Fruit fly (Drosophila melanogaster): ENCODE measurements around the gene Gip.

DNA sequence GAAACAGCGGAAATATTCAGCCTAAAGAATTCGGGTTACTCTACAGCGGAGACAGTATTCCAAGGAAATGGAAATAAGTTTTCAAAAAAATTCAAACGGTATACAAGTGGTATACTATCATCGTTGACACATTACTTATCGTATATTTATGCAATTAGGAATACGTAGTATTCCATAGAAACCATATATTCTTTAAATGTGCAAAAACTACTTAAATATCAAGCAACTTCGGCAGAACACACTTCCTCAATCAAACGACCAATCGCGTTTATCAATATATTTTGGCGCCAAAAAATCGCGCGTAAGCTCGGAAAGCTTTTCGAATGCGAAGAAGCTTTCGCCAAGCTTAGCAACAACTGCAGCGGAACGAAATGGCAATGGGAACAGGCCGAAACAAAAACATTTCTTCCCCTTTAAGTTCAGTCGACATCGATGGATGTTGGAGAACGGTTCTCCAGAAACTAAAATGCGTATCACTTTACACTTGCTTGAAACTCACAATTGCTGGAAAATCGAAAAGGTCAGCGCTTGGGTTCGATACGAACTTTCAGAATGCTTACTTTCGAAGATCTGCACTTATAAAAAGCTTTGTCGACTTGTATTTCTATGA is 10.6 kb downstream of the Gip start:
- TF ChIP-seq Myc (optimal IDR thresholded peaks at IDR 0.05): no peak
- TF ChIP-seq insv (optimal IDR thresholded peaks at IDR 0.05): no peak
- no peak for TF ChIP-seq psq (optimal IDR thresholded peaks at IDR 0.05)
- no peak for TF ChIP-seq h (optimal IDR thresholded peaks at IDR 0.05)
- no peak for TF ChIP-seq Sin3A (optimal IDR thresholded peaks at IDR 0.05)
- TF ChIP-seq ttk (optimal IDR thresholded peaks at IDR 0.05): no peak

Data from Kc167 (cell line).